Fruit fly (Drosophila melanogaster) whole organism, prepupa: Measurements from ENCODE around the gene CG32221.

Source experiments
- CG15336 ChIP-seq: fragments of 200-800 bp; sonication (Bioruptor generic); IDR thresholded peaks from 2 replicates; pipeline ENCODE4 v1.3.6; 2022; ENCODE audit warnings: missing biosample characterization, missing genetic modification characterization
- CG34406 ChIP-seq: fragments of 200-800 bp; sonication (Bioruptor generic); optimal IDR thresholded peaks from 3 replicates; lab custom pipeline; 2016; ENCODE audit warnings: missing biosample characterization, missing genetic modification characterization
- Eip78C ChIP-seq: fragments of 200-800 bp; sonication (Bioruptor generic); peaks from one replicate; lab custom pipeline; 2016; ENCODE audit warnings: missing biosample characterization, missing genetic modification characterization
- Hr38 ChIP-seq: sonication (Bioruptor generic); optimal IDR thresholded peaks from 2 replicates; lab custom pipeline; 2016; ENCODE audit warnings: missing biosample characterization, missing genetic modification characterization
- Hr39 ChIP-seq: fragments of 200-800 bp; sonication (Bioruptor generic); optimal IDR thresholded peaks from 2 replicates; lab custom pipeline; 2016; ENCODE audit warnings: missing biosample characterization, missing genetic modification characterization
- Lpt ChIP-seq: fragments of 200-800 bp; sonication (Bioruptor generic); optimal IDR thresholded peaks from 3 replicates; lab custom pipeline; 2016; ENCODE audit warnings: missing biosample characterization, missing genetic modification characterization
- dsx ChIP-seq: fragments of 200-800 bp; optimal IDR thresholded peaks from 3 replicates; lab custom pipeline; 2019; ENCODE audit warnings: missing biosample characterization, mild to moderate bottlenecking, missing genetic modification characterization, moderate library complexity; ENCODE audit not compliant: poor library complexity, severe bottlenecking
- fd59A ChIP-seq: fragments of 200-800 bp; sonication (Bioruptor generic); optimal IDR thresholded peaks from 2 replicates; lab custom pipeline; 2017; ENCODE audit warnings: missing biosample characterization, mild to moderate bottlenecking, missing genetic modification characterization, missing genetic modification reagents

- no peak for TF ChIP-seq Hr39 (GFP tag; lab: Kevin White, UChicago)
- no peak for TF ChIP-seq fd59A (GFP tag; lab: Kevin White, UChicago)
- TF ChIP-seq CG34406 (GFP tag; lab: Kevin White, UChicago) = no peak
- no peak for TF ChIP-seq Eip78C
- TF ChIP-seq dsx (GFP tag; lab: Kevin White, UChicago) = peak; percentile 24
- no peak for TF ChIP-seq Hr38 (GFP tag; lab: Kevin White, UChicago)
- TF ChIP-seq CG15336 = peak; percentile 59
- TF ChIP-seq Lpt = peak; percentile 45
Observed at dm6 chr3L:19791688-19792073, 42.8 kb upstream of the CG32221 start.
